Fruit fly (Drosophila melanogaster) Kc167 (cell line): ENCODE measurements around the gene Hsc20.

Experiments
- Myc ChIP-seq: fragments of >200 bp; optimal IDR thresholded peaks from 2 replicates; lab custom pipeline; 2017; ENCODE audit warnings: missing external identifiers
- Sin3A ChIP-seq: fragments of >200 bp; optimal IDR thresholded peaks from 2 replicates; lab custom pipeline; 2018; ENCODE audit warnings: missing external identifiers
- h ChIP-seq: fragments of >200 bp; optimal IDR thresholded peaks from 3 replicates; lab custom pipeline; 2018; ENCODE audit warnings: missing external identifiers
- insv ChIP-seq: fragments of >200 bp; optimal IDR thresholded peaks from 3 replicates; lab custom pipeline; 2018; ENCODE audit warnings: missing external identifiers
- psq ChIP-seq: fragments of >200 bp; optimal IDR thresholded peaks from 2 replicates; lab custom pipeline; 2017; ENCODE audit warnings: missing external identifiers
- ttk ChIP-seq: sonication (Bioruptor generic); optimal IDR thresholded peaks from 2 replicates; lab custom pipeline; 2017; ENCODE audit warnings: missing external identifiers

dm6 chr3L:16192561-16193355 lies 40.2 kb upstream of the Hsc20 start:
- TF ChIP-seq ttk (lab: Kevin White, UChicago): no peak
- TF ChIP-seq psq (lab: Kevin White, UChicago): no peak
- no peak for TF ChIP-seq h (lab: Kevin White, UChicago)
- no peak for TF ChIP-seq Myc
- TF ChIP-seq Sin3A: no peak
- TF ChIP-seq insv (lab: Kevin White, UChicago): no peak
